Worm (Caenorhabditis elegans) whole organism, mixed stage, embryonic: ENCODE results near the gene K02E11.5.

Source experiments
- lsy-2 ChIP-seq: fragments of 150-350 bp; optimal IDR thresholded peaks from 2 replicates; lab custom pipeline; 2014; ENCODE audit warnings: missing biosample characterization, missing genetic modification characterization
- snpc-4 ChIP-seq: fragments of 150-350 bp; optimal IDR thresholded peaks from 2 replicates; lab custom pipeline; 2014; ENCODE audit warnings: missing biosample characterization, missing genetic modification characterization

ce11 chrV:14248654-14249053, 3.5 kb upstream of the K02E11.5 start, which contains the start of gene K02E11.6:
- TF ChIP-seq lsy-2 (no peak), snpc-4 (no peak)
